Fruit fly (Drosophila melanogaster) whole organism, embryonic: ENCODE measurements around the gene CG31792.

Source experiments
- ATbp ChIP-seq: fragments of 200-800 bp; sonication (Bioruptor generic); optimal IDR thresholded peaks from 2 replicates; lab custom pipeline; 2017; ENCODE audit warnings: missing biosample characterization, mild to moderate bottlenecking, missing genetic modification characterization, missing genetic modification reagents
- Asciz ChIP-seq: fragments of 200-800 bp; sonication (Bioruptor generic); optimal IDR thresholded peaks from 2 replicates; lab custom pipeline; 2017; ENCODE audit warnings: missing biosample characterization, mild to moderate bottlenecking, missing genetic modification characterization, missing genetic modification reagents
- Atf6 ChIP-seq: fragments of 200-800 bp; sonication (Bioruptor generic); IDR thresholded peaks from 2 replicates; pipeline ENCODE4 v1.3.6; 2022; ENCODE audit warnings: missing biosample characterization, missing genetic modification characterization
- CG10543 ChIP-seq: fragments of 200-800 bp; sonication (Bioruptor generic); optimal IDR thresholded peaks from 3 replicates; lab custom pipeline; 2017; ENCODE audit warnings: missing biosample characterization, mild to moderate bottlenecking, missing genetic modification characterization, moderate library complexity
- CG11085 ChIP-seq: fragments of 200-800 bp; sonication (Bioruptor generic); IDR thresholded peaks from 2 replicates; pipeline ENCODE4 v1.3.6; 2022; ENCODE audit warnings: missing biosample characterization, missing genetic modification characterization
- CG11456 ChIP-seq: fragments of 200-800 bp; sonication (Bioruptor generic); IDR thresholded peaks from 3 replicates; pipeline ENCODE4 v1.3.6; 2022; ENCODE audit warnings: missing biosample characterization, missing genetic modification characterization
- CG12391 ChIP-seq: fragments of 200-800 bp; sonication (Bioruptor generic); optimal IDR thresholded peaks from 3 replicates; lab custom pipeline; 2018; ENCODE audit warnings: missing biosample characterization, mild to moderate bottlenecking, missing genetic modification characterization, moderate library complexity
- CG12659 ChIP-seq: fragments of 200-800 bp; sonication (Bioruptor generic); optimal IDR thresholded peaks from 3 replicates; lab custom pipeline; 2017; ENCODE audit warnings: mild to moderate bottlenecking, missing biosample characterization, missing genetic modification reagents, missing genetic modification characterization
- CG12744 ChIP-seq: fragments of 200-800 bp; sonication (Bioruptor generic); optimal IDR thresholded peaks from 2 replicates; lab custom pipeline; 2016; ENCODE audit warnings: missing biosample characterization, missing genetic modification characterization
- CG13775 ChIP-seq: fragments of 200-800 bp; sonication (Bioruptor generic); optimal IDR thresholded peaks from 3 replicates; lab custom pipeline; 2017; ENCODE audit warnings: missing biosample characterization, mild to moderate bottlenecking, missing genetic modification characterization
- CG17361 ChIP-seq: fragments of 200-800 bp; sonication (Bioruptor generic); IDR thresholded peaks from 3 replicates; pipeline ENCODE4 v1.3.6; 2022; ENCODE audit warnings: missing biosample characterization, missing genetic modification characterization
- CG18599 ChIP-seq: fragments of 200-800 bp; sonication (Bioruptor generic); optimal IDR thresholded peaks from 3 replicates; lab custom pipeline; 2017; ENCODE audit warnings: missing biosample characterization, missing genetic modification characterization, mild to moderate bottlenecking, moderate library complexity, missing genetic modification reagents
- CG2712 ChIP-seq: fragments of 200-800 bp; optimal IDR thresholded peaks from 3 replicates; lab custom pipeline; 2019; ENCODE audit warnings: missing biosample characterization, mild to moderate bottlenecking, missing genetic modification characterization, moderate library complexity
- CG2889 ChIP-seq: fragments of 200-800 bp; sonication (Bioruptor generic); IDR thresholded peaks from 3 replicates; pipeline ENCODE4 v1.3.6; 2022; ENCODE audit warnings: missing biosample characterization, missing genetic modification characterization
- CG30020 ChIP-seq: fragments of 200-800 bp; optimal IDR thresholded peaks from 2 replicates; lab custom pipeline; 2019; ENCODE audit warnings: missing biosample characterization, mild to moderate bottlenecking, missing genetic modification characterization, moderate library complexity
- CG3407 ChIP-seq: fragments of 200-800 bp; sonication (Bioruptor generic); optimal IDR thresholded peaks from 2 replicates; lab custom pipeline; 2018; ENCODE audit warnings: missing biosample characterization, mild to moderate bottlenecking, missing genetic modification characterization
- CG3726 ChIP-seq: fragments of 200-800 bp; sonication (Bioruptor generic); IDR thresholded peaks from 3 replicates; pipeline ENCODE4, ENCODE4 v1.3.6; 2022; ENCODE audit warnings: missing biosample characterization, missing genetic modification characterization
- CG3995 ChIP-seq: fragments of 200-800 bp; sonication (Bioruptor generic); optimal IDR thresholded peaks from 3 replicates; lab custom pipeline; 2016; ENCODE audit warnings: missing biosample characterization, missing genetic modification characterization
- CG6813 ChIP-seq: fragments of 200-800 bp; sonication (Bioruptor generic); optimal IDR thresholded peaks from 2 replicates; lab custom pipeline; 2017; ENCODE audit warnings: missing biosample characterization, missing genetic modification characterization, mild to moderate bottlenecking, moderate library complexity, missing genetic modification reagents
- CG7271 ChIP-seq: fragments of 200-800 bp; sonication (Bioruptor generic); optimal IDR thresholded peaks from 2 replicates; lab custom pipeline; 2018; ENCODE audit warnings: missing biosample characterization, mild to moderate bottlenecking, missing genetic modification characterization, moderate library complexity
- CG8478 ChIP-seq: fragments of >200 bp; optimal IDR thresholded peaks from 2 replicates; lab custom pipeline; 2018
- CG9609 ChIP-seq: fragments of 200-800 bp; sonication (Bioruptor generic); optimal IDR thresholded peaks from 3 replicates; lab custom pipeline; 2016; ENCODE audit warnings: missing biosample characterization, missing genetic modification characterization
- CG9727 ChIP-seq: fragments of 200-800 bp; sonication (Bioruptor generic); optimal IDR thresholded peaks from 3 replicates; lab custom pipeline; 2017; ENCODE audit warnings: missing biosample characterization, mild to moderate bottlenecking, missing genetic modification characterization
- CG9817 ChIP-seq: fragments of 200-800 bp; sonication (Bioruptor generic); optimal IDR thresholded peaks from 2 replicates; lab custom pipeline; 2018; ENCODE audit warnings: missing biosample characterization, mild to moderate bottlenecking, missing genetic modification characterization, moderate library complexity
- CrebB ChIP-seq: fragments of 200-800 bp; sonication (Bioruptor generic); optimal IDR thresholded peaks from 3 replicates; lab custom pipeline; 2018; ENCODE audit warnings: missing biosample characterization, mild to moderate bottlenecking, missing genetic modification characterization
- Dbx ChIP-seq: fragments of 200-800 bp; sonication (Bioruptor generic); IDR thresholded peaks from 3 replicates; pipeline ENCODE4 v1.3.6; 2022; ENCODE audit warnings: missing biosample characterization, missing genetic modification characterization
- E2f1 ChIP-seq: fragments of 200-800 bp; sonication (Bioruptor generic); IDR thresholded peaks from 2 replicates; pipeline ENCODE4 v1.3.6; 2022; ENCODE audit warnings: missing biosample characterization, missing genetic modification characterization
- Hmr ChIP-seq: fragments of 200-800 bp; sonication (Bioruptor generic); optimal IDR thresholded peaks from 3 replicates; lab custom pipeline; 2017; ENCODE audit warnings: mild to moderate bottlenecking, missing biosample characterization, missing genetic modification reagents, missing genetic modification characterization
- Hr3 ChIP-seq: fragments of 200-800 bp; sonication (Bioruptor generic); optimal IDR thresholded peaks from 3 replicates; lab custom pipeline; 2016; ENCODE audit warnings: missing biosample characterization, missing genetic modification characterization
- Hr51 ChIP-seq, 2 experiments: fragments of 200-800 bp; sonication (Bioruptor generic); optimal IDR thresholded peaks; 2 replicates in 1 of 2; 3 replicates in 1 of 2; lab custom pipeline; 2016 to 2018; ENCODE audit warnings: missing biosample characterization in 2 of 2, missing genetic modification characterization in 2 of 2, mild to moderate bottlenecking in 1 of 2, moderate library complexity in 1 of 2
- Ptx1 ChIP-seq: fragments of 200-800 bp; sonication (Bioruptor generic); IDR thresholded peaks from 2 replicates; pipeline ENCODE4 v1.3.6; 2022; ENCODE audit warnings: missing biosample characterization, missing genetic modification characterization
- Ssrp ChIP-seq: fragments of 200-800 bp; sonication (Bioruptor generic); optimal IDR thresholded peaks from 2 replicates; lab custom pipeline; 2018; ENCODE audit warnings: missing biosample characterization, mild to moderate bottlenecking, missing genetic modification characterization, moderate library complexity
- dmrt99B ChIP-seq: fragments of 200-800 bp; sonication (Bioruptor generic); optimal IDR thresholded peaks from 2 replicates; lab custom pipeline; 2018; ENCODE audit warnings: missing biosample characterization, mild to moderate bottlenecking, missing genetic modification characterization, moderate library complexity
- esg ChIP-seq: fragments of 200-800 bp; sonication (Bioruptor generic); conservative IDR thresholded peaks from 2 replicates; pipeline ENCODE4 v1.3.6; 2022; ENCODE audit warnings: missing biosample characterization, missing genetic modification characterization
- eyg ChIP-seq: fragments of 200-800 bp; sonication (Bioruptor generic); optimal IDR thresholded peaks from 3 replicates; lab custom pipeline; 2016; ENCODE audit warnings: missing biosample characterization, missing genetic modification characterization
- gt ChIP-seq: fragments of 200-800 bp; sonication (Bioruptor generic); IDR thresholded peaks from 2 replicates; pipeline ENCODE4 v1.3.6; 2022; ENCODE audit warnings: missing biosample characterization, missing genetic modification characterization
- her ChIP-seq: fragments of 200-800 bp; sonication (Bioruptor generic); optimal IDR thresholded peaks from 2 replicates; lab custom pipeline; 2016; ENCODE audit warnings: missing biosample characterization, missing genetic modification characterization
- ind ChIP-seq: fragments of 200-800 bp; sonication (Bioruptor generic); optimal IDR thresholded peaks from 3 replicates; lab custom pipeline; 2016; ENCODE audit warnings: missing biosample characterization, missing genetic modification characterization
- jing ChIP-seq: fragments of 200-800 bp; sonication (Bioruptor generic); optimal IDR thresholded peaks from 2 replicates; lab custom pipeline; 2018; ENCODE audit warnings: missing biosample characterization, mild to moderate bottlenecking, missing genetic modification characterization
- kah ChIP-seq: fragments of 200-800 bp; sonication (Bioruptor generic); optimal IDR thresholded peaks from 2 replicates; lab custom pipeline; 2018; ENCODE audit warnings: missing biosample characterization, mild to moderate bottlenecking, missing genetic modification characterization
- luna ChIP-seq: fragments of 200-800 bp; sonication (Bioruptor generic); optimal IDR thresholded peaks from 2 replicates; lab custom pipeline; 2016; ENCODE audit warnings: missing biosample characterization, missing genetic modification characterization
- psq ChIP-seq: fragments of 200-800 bp; sonication (Bioruptor generic); optimal IDR thresholded peaks from 2 replicates; lab custom pipeline; 2017; ENCODE audit warnings: missing biosample characterization, missing genetic modification characterization
- rib ChIP-seq: fragments of 200-800 bp; sonication (Bioruptor generic); IDR thresholded peaks from 2 replicates; pipeline ENCODE4 v1.3.6; 2022; ENCODE audit warnings: missing biosample characterization, missing genetic modification characterization
- sqz ChIP-seq: fragments of 200-800 bp; sonication (Bioruptor generic); optimal IDR thresholded peaks from 3 replicates; lab custom pipeline; 2018; ENCODE audit warnings: missing biosample characterization, mild to moderate bottlenecking, missing genetic modification characterization
- tgo ChIP-seq: fragments of 200-800 bp; sonication (Bioruptor generic); IDR thresholded peaks from 3 replicates; pipeline ENCODE4 v1.3.6; 2022; ENCODE audit warnings: missing biosample characterization, missing genetic modification characterization
- tio ChIP-seq: fragments of 200-800 bp; sonication (Bioruptor generic); optimal IDR thresholded peaks from 2 replicates; lab custom pipeline; 2017; ENCODE audit warnings: missing biosample characterization, missing genetic modification characterization, inconsistent platforms
- ttk ChIP-seq: fragments of 200-800 bp; sonication (Bioruptor generic); IDR thresholded peaks from 2 replicates; pipeline ENCODE4 v2.1.2; 2022; ENCODE audit warnings: missing biosample characterization, missing genetic modification characterization
- vfl ChIP-seq: fragments of 200-800 bp; sonication (Bioruptor generic); optimal IDR thresholded peaks from 2 replicates; lab custom pipeline; 2016; ENCODE audit warnings: missing biosample characterization, missing genetic modification characterization
- zfh2 ChIP-seq: fragments of 200-800 bp; sonication (Bioruptor generic); optimal IDR thresholded peaks from 2 replicates; lab custom pipeline; 2016; ENCODE audit warnings: missing biosample characterization, missing genetic modification characterization

The CG31792 gene

dm6 chr2L:19023972-19024743, 26.9 kb downstream of the CG31792 start (continued):
- TF ChIP-seq psq (GFP tag; lab: Kevin White, UChicago), result peak; percentile 38
- TF ChIP-seq her (GFP tag; lab: Kevin White, UChicago), result no peak
- peak; percentile 68 for TF ChIP-seq Ptx1 (GFP tag; lab: Robert Waterston, UW)
- TF ChIP-seq CG12659, result peak; percentile 78
- peak; percentile 87 for TF ChIP-seq dmrt99B
- peak; percentile 57 for TF ChIP-seq CG13775 (GFP tag; lab: Kevin White, UChicago)
- TF ChIP-seq CG10543 (GFP tag; lab: Kevin White, UChicago), result peak; percentile 80
- TF ChIP-seq CG3995 (GFP tag; lab: Kevin White, UChicago), result no peak
- no peak for TF ChIP-seq zfh2 (GFP tag; lab: Kevin White, UChicago)
- TF ChIP-seq luna (GFP tag; lab: Kevin White, UChicago), result no peak
- peak; percentile 38 for TF ChIP-seq vfl
- no peak for TF ChIP-seq gt (GFP tag; lab: Robert Waterston, UW)
- peak; percentile 65 for TF ChIP-seq CG9817 (tag; lab: Kevin White, UChicago)
- no peak for TF ChIP-seq CG11085 (GFP tag; lab: Robert Waterston, UW)
- no peak for TF ChIP-seq eyg (GFP tag; lab: Kevin White, UChicago)
- peak; percentile 41 for TF ChIP-seq jing (GFP tag; lab: Kevin White, UChicago)
- peak; percentile 45 for TF ChIP-seq Hr3 (GFP tag; lab: Kevin White, UChicago)
- TF ChIP-seq CG2712 (tag; lab: Kevin White, UChicago), result peak; percentile 78
- TF ChIP-seq CG2889 (GFP tag; lab: Robert Waterston, UW), result no peak
- peak; percentile 46 for TF ChIP-seq CG6813
- peak; percentile 40 for TF ChIP-seq tio (GFP tag; lab: Kevin White, UChicago)
- TF ChIP-seq ind (GFP tag; lab: Kevin White, UChicago), result peak; percentile 58
- no peak for TF ChIP-seq CG8478 (lab: Kevin White, UChicago)
- TF ChIP-seq CG12391 (tag; lab: Kevin White, UChicago), result peak; percentile 72
- no peak for TF ChIP-seq CrebB (tag; lab: Kevin White, UChicago)
- TF ChIP-seq CG7271 (tag; lab: Kevin White, UChicago), result no peak
- TF ChIP-seq Asciz (GFP tag; lab: Kevin White, UChicago), result peak; percentile 47
- peak; percentile 49; the same call in 1 of the 2 replicates for TF ChIP-seq ttk (GFP tag; lab: Robert Waterston, UW)
- TF ChIP-seq Ssrp, result peak; percentile 76
- TF ChIP-seq E2f1 (GFP tag; lab: Robert Waterston, UW), result peak; percentile 7; the same call in 1 of the 2 replicates
- peak; percentile 53 for TF ChIP-seq ATbp (GFP tag; lab: Kevin White, UChicago)
- TF ChIP-seq sqz, result peak; percentile 39
- no peak for TF ChIP-seq CG3726
- no peak for TF ChIP-seq rib (GFP tag; lab: Robert Waterston, UW)
- peak; percentile 45; the same call in 1 of the 3 replicates for TF ChIP-seq Dbx (GFP tag; lab: Robert Waterston, UW)
- peak; percentile 92 for TF ChIP-seq CG18599 (GFP tag; lab: Kevin White, UChicago)
- TF ChIP-seq CG11456 (GFP tag; lab: Robert Waterston, UW), result peak; percentile 55; the same call in 1 of the 3 replicates
- TF ChIP-seq CG9727 (GFP tag; lab: Kevin White, UChicago), result peak; percentile 70
- peak; percentile 47 for TF ChIP-seq kah (GFP tag; lab: Kevin White, UChicago)
- TF ChIP-seq Hmr (GFP tag; lab: Kevin White, UChicago), result peak; percentile 88
- peak; percentile 89 for TF ChIP-seq CG17361 (GFP tag; lab: Robert Waterston, UW)
- no peak for TF ChIP-seq CG9609 (GFP tag; lab: Kevin White, UChicago)
- TF ChIP-seq esg, result peak; percentile 49; the same call in 1 of the 2 replicates
- peak; percentile 15 for TF ChIP-seq CG3407 (GFP tag; lab: Kevin White, UChicago)
- TF ChIP-seq Hr51 (GFP tag; optimal IDR thresholded peaks at IDR 0.05; lab: Kevin White, UChicago), result peak in 1 of 2 experiments; percentile 86
- TF ChIP-seq CG30020 (tag; lab: Kevin White, UChicago), result peak; percentile 10
- peak; percentile 48; the same call in 2 of the 3 replicates for TF ChIP-seq tgo
- TF ChIP-seq Atf6 (GFP tag; lab: Robert Waterston, UW), result peak; percentile 70
- TF ChIP-seq CG12744 (GFP tag; lab: Kevin White, UChicago), result no peak
